Worm (Caenorhabditis elegans) whole organism, mixed stage, embryonic: Measurements from ENCODE around the gene T01D3.1.

ENCODE experiments used
- M03D4.4 ChIP-seq: sonication (generic microtip); optimal IDR thresholded peaks from 2 replicates; lab custom pipeline; 2017; ENCODE audit warnings: mild to moderate bottlenecking, missing genetic modification characterization, missing compliant biosample characterization
- bed-3 ChIP-seq: fragments of 200-800 bp; sonication (Bioruptor generic); optimal IDR thresholded peaks from 3 replicates; lab custom pipeline; 2018; ENCODE audit warnings: mild to moderate bottlenecking, missing genetic modification characterization, moderate library complexity, missing compliant biosample characterization
- blmp-1 ChIP-seq: fragments of 150-350 bp; optimal IDR thresholded peaks from 2 replicates; lab custom pipeline; 2014; ENCODE audit warnings: missing biosample characterization, missing genetic modification characterization
- ceh-39 ChIP-seq: fragments of 150-350 bp; optimal IDR thresholded peaks from 2 replicates; lab custom pipeline; 2014; ENCODE audit warnings: missing biosample characterization, missing genetic modification characterization
- ceh-43 ChIP-seq: fragments of 200-800 bp; sonication (Bioruptor generic); optimal IDR thresholded peaks from 2 replicates; lab custom pipeline; 2018; ENCODE audit warnings: mild to moderate bottlenecking, missing genetic modification characterization, moderate library complexity, missing compliant biosample characterization
- ceh-83 ChIP-seq: fragments of 200-800 bp; sonication (Bioruptor generic); optimal IDR thresholded peaks from 2 replicates; lab custom pipeline; 2018; ENCODE audit warnings: mild to moderate bottlenecking, missing genetic modification characterization, missing compliant biosample characterization
- ces-1 ChIP-seq: fragments of 150-350 bp; optimal IDR thresholded peaks from 2 replicates; lab custom pipeline; 2014; ENCODE audit warnings: missing biosample characterization, missing genetic modification reagents, missing genetic modification characterization
- drap-1 ChIP-seq: fragments of 200-800 bp; sonication (Bioruptor generic); optimal IDR thresholded peaks from 3 replicates; lab custom pipeline; 2018; ENCODE audit warnings: mild to moderate bottlenecking, missing genetic modification characterization, missing compliant biosample characterization
- elt-3 ChIP-seq: fragments of 150-350 bp; optimal IDR thresholded peaks from 2 replicates; lab custom pipeline; 2014; ENCODE audit warnings: missing biosample characterization, missing genetic modification characterization
- flh-1 ChIP-seq: fragments of 200-800 bp; sonication (Bioruptor generic); optimal IDR thresholded peaks from 2 replicates; lab custom pipeline; 2018; ENCODE audit warnings: mild to moderate bottlenecking, missing genetic modification characterization, moderate library complexity, missing compliant biosample characterization
- ham-2 ChIP-seq: fragments of 200-800 bp; sonication (Bioruptor generic); optimal IDR thresholded peaks from 2 replicates; lab custom pipeline; 2018; ENCODE audit warnings: mild to moderate bottlenecking, missing genetic modification characterization, missing compliant biosample characterization
- hlh-1 ChIP-seq: fragments of 150-350 bp; optimal IDR thresholded peaks from 2 replicates; lab custom pipeline; 2014; ENCODE audit warnings: missing biosample characterization, missing genetic modification reagents, missing genetic modification characterization
- lin-13 ChIP-seq: fragments of 150-350 bp; optimal IDR thresholded peaks from 2 replicates; lab custom pipeline; 2014; ENCODE audit warnings: missing biosample characterization, missing genetic modification characterization
- lin-32 ChIP-seq: fragments of 200-800 bp; sonication (Bioruptor generic); optimal IDR thresholded peaks from 2 replicates; lab custom pipeline; 2018; ENCODE audit warnings: mild to moderate bottlenecking, missing genetic modification characterization, missing compliant biosample characterization
- lsy-2 ChIP-seq: fragments of 150-350 bp; optimal IDR thresholded peaks from 2 replicates; lab custom pipeline; 2014; ENCODE audit warnings: missing biosample characterization, missing genetic modification characterization
- mab-5 ChIP-seq: fragments of 150-350 bp; optimal IDR thresholded peaks from 2 replicates; lab custom pipeline; 2014; ENCODE audit warnings: missing biosample characterization, missing genetic modification characterization
- mep-1 ChIP-seq: fragments of 150-350 bp; optimal IDR thresholded peaks from 2 replicates; lab custom pipeline; 2017; ENCODE audit warnings: missing biosample characterization, missing genetic modification reagents, missing genetic modification characterization, inconsistent platforms
- nhr-12 ChIP-seq: fragments of 150-350 bp; optimal IDR thresholded peaks from 2 replicates; lab custom pipeline; 2014; ENCODE audit warnings: missing biosample characterization, missing genetic modification characterization
- nhr-2 ChIP-seq: fragments of 150-350 bp; optimal IDR thresholded peaks from 2 replicates; lab custom pipeline; 2014; ENCODE audit warnings: missing biosample characterization, missing genetic modification characterization
- nhr-28 ChIP-seq: fragments of 150-350 bp; optimal IDR thresholded peaks from 2 replicates; lab custom pipeline; 2014; ENCODE audit warnings: missing biosample characterization, missing genetic modification characterization
- nhr-76 ChIP-seq: sonication (generic microtip); optimal IDR thresholded peaks from 2 replicates; lab custom pipeline; 2017; ENCODE audit warnings: missing biosample characterization, missing genetic modification characterization
- pha-4 ChIP-seq: fragments of 150-350 bp; optimal IDR thresholded peaks from 2 replicates; lab custom pipeline; 2018; ENCODE audit warnings: missing biosample characterization, missing genetic modification reagents, missing genetic modification characterization
- sem-2 ChIP-seq: fragments of 200-800 bp; sonication (Bioruptor generic); optimal IDR thresholded peaks from 2 replicates; lab custom pipeline; 2018; ENCODE audit warnings: mild to moderate bottlenecking, missing genetic modification characterization, missing compliant biosample characterization
- sptf-1 ChIP-seq: sonication (generic microtip); optimal IDR thresholded peaks from 2 replicates; lab custom pipeline; 2017; ENCODE audit warnings: mild to moderate bottlenecking, missing genetic modification characterization, moderate library complexity, missing compliant biosample characterization
- tbx-8 ChIP-seq: fragments of 200-800 bp; sonication (Bioruptor generic); optimal IDR thresholded peaks from 2 replicates; lab custom pipeline; 2018; ENCODE audit warnings: mild to moderate bottlenecking, missing genetic modification characterization, moderate library complexity, missing compliant biosample characterization
- unc-39 ChIP-seq: fragments of 150-350 bp; optimal IDR thresholded peaks from 2 replicates; lab custom pipeline; 2014; ENCODE audit warnings: missing biosample characterization, missing genetic modification characterization
- unc-62 ChIP-seq: fragments of 150-350 bp; optimal IDR thresholded peaks from 2 replicates; lab custom pipeline; 2014; ENCODE audit warnings: missing biosample characterization, missing genetic modification reagents, missing genetic modification characterization
- zip-8 ChIP-seq: fragments of 150-350 bp; optimal IDR thresholded peaks from 2 replicates; lab custom pipeline; 2014; ENCODE audit warnings: missing biosample characterization, missing genetic modification characterization
- ztf-11 ChIP-seq: fragments of 150-350 bp; optimal IDR thresholded peaks from 2 replicates; lab custom pipeline; 2014; ENCODE audit warnings: missing biosample characterization, missing genetic modification characterization

The T01D3.1 gene

DNA sequence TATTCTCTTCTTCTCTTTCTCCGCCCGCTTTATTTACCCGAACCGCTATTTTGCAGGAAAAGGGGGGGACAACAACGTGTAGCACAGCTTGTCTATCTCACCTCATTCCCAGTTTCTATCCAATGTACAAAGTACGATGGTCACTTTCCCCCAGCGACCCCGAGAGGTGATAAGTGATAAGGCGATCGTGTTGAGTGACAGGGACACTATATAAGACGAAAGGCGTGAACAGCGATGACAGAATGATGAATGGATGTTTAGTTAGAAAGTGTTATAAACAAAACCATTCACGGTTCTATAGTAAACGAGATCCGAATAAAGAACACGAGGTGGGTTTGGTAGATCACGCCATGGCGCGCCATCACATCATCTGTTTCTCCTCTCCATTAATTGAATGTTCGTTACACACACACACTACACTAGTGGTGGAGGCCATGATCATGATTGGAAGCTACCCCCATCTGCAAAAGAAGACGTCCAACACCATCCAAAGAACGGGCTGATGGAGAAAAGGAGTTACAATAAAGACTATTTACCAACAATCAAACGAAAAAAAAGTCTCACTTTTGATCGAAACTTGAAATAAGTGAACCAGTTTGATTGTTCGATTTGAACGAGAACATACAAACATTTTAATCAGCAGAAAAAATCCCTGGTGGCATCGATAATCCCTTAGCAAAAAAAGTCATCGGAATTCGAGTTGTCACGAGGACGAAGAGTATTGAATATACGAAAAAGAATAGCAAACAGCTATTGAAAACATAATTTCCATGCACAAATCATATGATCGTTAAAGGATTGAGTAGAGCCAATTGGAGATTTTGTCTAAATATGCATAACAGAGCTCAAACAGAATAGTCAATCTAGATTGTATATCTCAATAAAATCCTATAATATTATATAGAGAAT lies 33.1 kb upstream of the T01D3.1 start:
- TF ChIP-seq ham-2: peak; percentile 76
- no peak for TF ChIP-seq ceh-43 (GFP tag; lab: Kevin White, UChicago)
- no peak for TF ChIP-seq mab-5 (tag; lab: Kevin White, UChicago)
- peak; percentile 84 for TF ChIP-seq unc-62
- TF ChIP-seq ceh-39 (tag; lab: Kevin White, UChicago): no peak
- no peak for TF ChIP-seq nhr-2 (tag; lab: Kevin White, UChicago)

DNA sequence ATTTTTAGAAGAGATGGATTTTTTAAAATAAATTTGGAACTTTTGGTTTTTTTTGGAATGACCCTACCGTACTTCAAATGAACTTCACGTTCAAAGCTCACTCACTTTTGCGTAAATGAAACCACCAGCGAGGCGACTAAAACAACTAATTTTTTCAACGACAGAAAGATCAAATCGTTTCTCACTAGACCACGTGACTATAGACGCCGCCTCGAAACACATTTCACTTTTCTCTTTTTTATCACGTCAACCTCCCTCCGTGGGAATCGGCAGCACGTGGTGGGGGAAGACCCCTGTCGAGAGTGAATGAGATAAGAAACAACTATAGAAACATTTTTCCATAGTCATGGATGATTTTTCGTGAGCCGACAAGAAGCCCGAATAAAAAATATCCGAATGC lies 32.4 kb upstream of the T01D3.1 start:
- TF ChIP-seq mep-1 (tag; lab: Kevin White, UChicago) (no peak), ceh-39 (tag; lab: Kevin White, UChicago) (no peak), pha-4 (tag; lab: Kevin White, UChicago) (no peak), flh-1 (GFP tag; lab: Kevin White, UChicago) (no peak), mab-5 (tag; lab: Kevin White, UChicago) (no peak), blmp-1 (tag; lab: Kevin White, UChicago) (no peak), nhr-76 (tag; lab: Kevin White, UChicago) (no peak), ces-1 (GFP tag; lab: Kevin White, UChicago) (no peak), ham-2 (no peak)

DNA sequence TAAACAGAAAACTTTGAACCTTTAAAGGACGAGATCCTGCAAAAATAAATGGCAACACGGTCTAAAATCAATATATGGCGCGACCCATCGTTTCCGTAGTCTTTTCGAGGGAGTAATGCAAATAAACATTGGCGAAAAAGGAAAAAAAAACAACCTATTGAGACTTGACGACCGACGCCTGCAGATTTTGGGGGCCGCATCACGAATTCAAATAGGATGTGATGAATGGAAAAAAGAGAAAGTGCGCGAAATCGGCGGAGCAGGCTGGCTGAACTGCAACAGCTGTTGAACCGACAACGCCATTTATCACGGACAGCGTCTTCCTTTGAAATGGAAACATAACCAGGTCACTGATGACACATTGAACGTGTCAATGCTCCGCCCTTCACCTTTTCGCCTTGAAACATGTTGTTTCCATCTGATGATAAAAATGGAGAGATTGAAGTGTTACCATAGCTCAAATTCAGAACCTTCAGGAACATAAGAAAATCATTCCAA lies 31.8 kb upstream of the T01D3.1 start:
- TF ChIP-seq unc-62 (peak; percentile 44), mab-5 (tag; lab: Kevin White, UChicago) (no peak), ceh-83 (GFP tag; lab: Kevin White, UChicago) (no peak), hlh-1 (tag; lab: Kevin White, UChicago) (peak; percentile 72), elt-3 (tag; lab: Kevin White, UChicago) (no peak), ceh-39 (tag; lab: Kevin White, UChicago) (no peak), bed-3 (GFP tag; lab: Kevin White, UChicago) (no peak), pha-4 (tag; lab: Kevin White, UChicago) (no peak), unc-39 (tag; lab: Kevin White, UChicago) (no peak), lsy-2 (tag; lab: Kevin White, UChicago) (no peak), ham-2 (no peak), ztf-11 (tag; lab: Kevin White, UChicago) (no peak), nhr-12 (tag; lab: Kevin White, UChicago) (no peak), blmp-1 (tag; lab: Kevin White, UChicago) (no peak), sptf-1 (tag; lab: Kevin White, UChicago) (no peak), flh-1 (GFP tag; lab: Kevin White, UChicago) (no peak)
- TF ChIP-seq, all 35 proteins: peak for 2

DNA sequence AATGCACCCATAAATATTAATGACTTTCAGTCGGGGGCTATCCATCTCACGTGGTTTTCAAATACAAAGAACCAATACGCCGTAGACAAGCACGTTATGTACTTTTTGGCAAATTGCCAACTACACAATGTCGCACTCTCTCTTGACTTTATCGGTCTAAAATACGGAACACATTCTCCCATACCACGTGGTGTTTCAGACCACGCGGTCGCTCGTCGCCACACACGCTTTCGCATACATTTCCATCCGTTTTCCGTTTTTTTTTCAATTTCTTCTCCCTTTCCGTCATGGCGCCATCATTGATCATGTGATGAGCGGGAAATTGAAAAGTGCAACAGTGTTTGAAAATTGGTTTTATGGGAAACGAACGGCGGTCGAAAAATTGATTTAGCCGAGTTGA lies 31.1 kb upstream of the T01D3.1 start:
- TF ChIP-seq mep-1 (tag; lab: Kevin White, UChicago) (no peak), sem-2 (GFP tag; lab: Kevin White, UChicago) (no peak)

DNA sequence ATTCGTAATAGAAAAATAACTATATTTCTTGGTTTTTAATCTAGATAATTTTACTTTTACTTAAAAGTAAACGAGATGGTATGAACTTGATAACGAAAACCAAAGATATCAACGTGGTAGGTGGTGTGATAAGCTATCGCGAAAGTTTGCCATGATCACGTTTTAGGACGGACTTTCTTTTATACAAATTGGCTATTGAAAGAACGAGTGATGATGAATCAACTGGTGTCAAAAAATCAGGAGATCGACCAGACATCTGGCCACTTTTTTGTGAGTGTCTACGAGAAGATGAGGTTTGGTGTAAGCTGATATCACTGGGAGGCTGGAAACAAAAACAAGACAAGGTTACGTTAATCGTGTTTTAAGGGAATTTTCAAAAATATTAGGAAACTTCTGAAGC lies 30.5 kb upstream of the T01D3.1 start:
- TF ChIP-seq nhr-76 (tag; lab: Kevin White, UChicago): no peak
- no peak for TF ChIP-seq lin-32
- no peak for TF ChIP-seq mab-5 (tag; lab: Kevin White, UChicago)
- no peak for TF ChIP-seq M03D4.4 (tag; lab: Kevin White, UChicago)
- no peak for TF ChIP-seq lin-13
- TF ChIP-seq hlh-1 (tag; lab: Kevin White, UChicago): no peak
- TF ChIP-seq sem-2 (GFP tag; lab: Kevin White, UChicago): no peak
- TF ChIP-seq flh-1 (GFP tag; lab: Kevin White, UChicago): no peak
- TF ChIP-seq nhr-28: no peak
- TF ChIP-seq zip-8 (tag; lab: Kevin White, UChicago): no peak
- no peak for TF ChIP-seq elt-3 (tag; lab: Kevin White, UChicago)
- no peak for TF ChIP-seq sptf-1 (tag; lab: Kevin White, UChicago)
- TF ChIP-seq tbx-8 (GFP tag; lab: Kevin White, UChicago): no peak
- TF ChIP-seq drap-1 (GFP tag; lab: Kevin White, UChicago): no peak
- TF ChIP-seq nhr-2 (tag; lab: Kevin White, UChicago): no peak
- no peak for TF ChIP-seq lsy-2 (tag; lab: Kevin White, UChicago)
- TF ChIP-seq, all 35 proteins: peak for 0
